Worm (Caenorhabditis elegans) whole organism, dauer: Measurements from ENCODE around the gene gln-1.

Experiments used
- unc-62 ChIP-seq: sonication (generic microtip); optimal IDR thresholded peaks from 2 replicates; lab custom pipeline; 2017; ENCODE audit warnings: missing biosample characterization, missing genetic modification reagents, missing genetic modification characterization

Gene gln-1

ce11 chrX:6057580-6058305 lies at the start of gene gln-1:
gln-1 (plus strand) TSS chrX:6058255.
- no peak for TF ChIP-seq unc-62

DNA sequence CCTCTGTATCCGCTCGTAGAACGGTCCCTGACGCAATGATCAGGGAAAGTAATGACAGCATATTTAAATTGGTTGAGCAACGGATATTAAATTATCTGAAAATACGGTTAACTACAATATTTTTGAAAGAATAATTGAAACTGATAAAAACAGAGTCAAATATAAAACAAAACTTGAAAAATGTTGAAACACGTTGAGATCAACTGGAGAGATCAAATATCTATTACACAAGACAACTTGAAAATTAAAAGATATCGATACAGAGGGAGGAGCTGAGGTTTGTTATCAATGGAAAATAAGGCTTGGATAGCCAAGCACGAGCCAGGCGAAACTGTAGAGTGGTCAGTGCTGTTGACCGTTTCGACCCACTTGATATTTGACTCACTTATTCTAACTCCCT lies 47.5 kb upstream of the gln-1 start, which contains the start of gene C09B8.3:
TSS of gene C09B8.3 (minus strand) at position 101 of the 400 bp plus-strand sequence.
- no peak for TF ChIP-seq unc-62

ce11 chrX:6015096-6015495 lies 43.0 kb upstream of the gln-1 start, which contains the start of gene C09B8.8:
C09B8.8 (plus strand) TSS chrX:6015492.
- TF ChIP-seq unc-62 = no peak

DNA sequence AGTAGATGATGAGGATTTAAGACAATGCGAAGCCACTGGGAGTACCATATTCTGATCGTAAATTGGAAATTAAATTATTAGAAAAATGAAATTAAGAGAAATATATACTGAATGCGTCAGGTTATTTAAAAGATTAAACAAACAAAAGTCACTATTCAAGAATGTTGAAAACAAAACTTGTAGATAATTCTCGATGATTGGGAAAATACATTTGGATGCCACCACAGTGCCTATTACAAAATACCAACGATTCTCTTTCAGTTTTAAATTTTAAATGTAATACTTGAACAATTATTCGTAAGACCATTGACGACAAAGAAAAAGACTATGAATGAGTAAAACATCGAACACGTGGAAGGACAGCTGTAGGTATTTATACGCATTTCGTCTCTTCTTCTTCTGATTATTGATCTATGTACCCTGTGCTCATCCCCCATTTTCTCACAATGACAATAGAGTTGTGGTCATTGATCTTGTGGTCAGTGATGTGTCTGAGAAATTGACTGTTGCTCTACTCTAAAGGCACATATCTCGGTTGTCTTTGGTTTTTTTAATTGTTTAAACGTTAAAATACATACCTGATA lies 38.1 kb upstream of the gln-1 start, which contains the start of gene C09B8.4:
TSS of gene C09B8.4 (minus strand) at position 51 of the 584 bp plus-strand sequence.
- no peak for TF ChIP-seq unc-62

DNA sequence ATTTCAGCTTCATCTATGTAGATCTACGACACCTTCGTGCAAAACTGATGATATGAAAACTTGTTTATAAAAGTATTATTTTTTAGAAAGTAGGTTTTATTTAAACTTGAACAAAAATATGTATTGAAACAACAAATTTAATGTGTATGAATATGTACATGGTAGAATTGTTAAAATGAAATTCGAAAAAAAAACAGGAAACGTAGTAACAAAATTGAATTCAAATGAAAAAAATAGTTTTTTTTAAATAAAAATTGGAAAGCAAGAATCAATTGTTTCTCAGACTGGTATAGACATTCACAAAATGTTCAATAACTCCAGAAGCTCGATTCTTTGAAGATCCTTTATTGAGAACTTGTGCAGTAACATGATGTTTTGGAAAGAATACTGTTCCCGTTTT lies 37.3 kb upstream of the gln-1 start:
- TF ChIP-seq unc-62 = no peak

DNA sequence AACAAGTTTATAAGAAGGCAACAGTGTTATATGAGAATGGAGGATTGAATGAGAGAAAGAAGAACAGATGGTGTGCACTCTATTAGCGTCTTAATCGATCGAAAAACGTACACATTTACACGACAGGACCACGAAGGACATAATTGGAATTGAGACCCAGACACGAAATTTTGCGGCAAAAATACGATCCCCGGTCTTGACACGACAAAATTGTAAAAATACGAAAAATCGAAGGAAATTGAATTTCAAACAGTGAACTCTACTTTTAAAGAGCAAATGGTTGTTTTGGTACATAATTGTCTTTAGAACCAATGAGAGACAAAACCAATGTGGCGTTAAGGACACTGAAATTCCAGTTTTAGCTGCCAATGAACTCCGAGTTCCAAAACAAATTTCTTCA lies 35.6 kb upstream of the gln-1 start, which contains the start of gene lelo-3:
TSS of gene lelo-3 (minus strand) at position 101 of the 400 bp plus-strand sequence.
- TF ChIP-seq unc-62 = no peak

ce11 chrX:6024977-6025376 lies 33.1 kb upstream of the gln-1 start:
- no peak for TF ChIP-seq unc-62

- TF ChIP-seq unc-62 = no peak
Observed at ce11 chrX:6026732-6027528, 31.1 kb upstream of the gln-1 start.

DNA sequence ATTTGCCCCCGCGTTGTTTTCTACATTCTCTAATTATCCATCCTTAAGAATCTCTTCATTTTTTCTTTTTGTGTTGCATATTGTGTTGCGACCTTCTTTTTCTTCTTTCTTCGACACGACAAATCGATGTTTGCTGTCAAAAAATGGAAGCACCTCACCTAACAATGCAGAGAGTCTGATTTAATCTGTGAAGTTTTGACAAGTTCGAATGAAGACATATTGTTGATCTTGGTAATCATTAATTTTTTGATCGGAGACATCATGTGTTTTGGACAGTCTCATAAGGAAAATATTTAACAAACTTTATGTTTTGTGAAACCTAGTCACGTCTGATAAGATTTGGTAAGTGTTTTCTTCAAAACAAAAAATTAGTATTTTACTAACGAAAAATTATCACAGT lies 29.0 kb upstream of the gln-1 start:
- no peak for TF ChIP-seq unc-62

DNA sequence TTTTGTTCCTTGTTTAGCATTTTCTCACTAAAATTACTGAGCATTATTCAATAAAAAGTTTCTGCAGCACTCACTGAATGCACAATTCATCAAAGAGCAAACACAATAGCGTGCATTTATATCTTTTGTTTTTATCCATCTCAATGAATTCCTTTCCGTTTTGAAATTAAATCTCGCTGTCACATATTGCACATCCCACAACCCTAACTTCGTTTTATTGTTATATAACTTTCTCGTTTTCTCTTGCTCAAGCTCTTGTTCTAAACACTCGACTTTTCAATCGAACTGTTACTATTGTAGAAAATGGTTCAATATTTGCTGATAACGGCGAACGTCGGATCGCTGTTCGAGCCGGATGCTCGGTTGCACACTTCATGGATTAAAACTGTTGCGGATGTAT lies 26.9 kb upstream of the gln-1 start, which contains the start of gene ipp-5:
TSS of gene ipp-5 (plus strand) at position 301 of the 400 bp plus-strand sequence.
- no peak for TF ChIP-seq unc-62

DNA sequence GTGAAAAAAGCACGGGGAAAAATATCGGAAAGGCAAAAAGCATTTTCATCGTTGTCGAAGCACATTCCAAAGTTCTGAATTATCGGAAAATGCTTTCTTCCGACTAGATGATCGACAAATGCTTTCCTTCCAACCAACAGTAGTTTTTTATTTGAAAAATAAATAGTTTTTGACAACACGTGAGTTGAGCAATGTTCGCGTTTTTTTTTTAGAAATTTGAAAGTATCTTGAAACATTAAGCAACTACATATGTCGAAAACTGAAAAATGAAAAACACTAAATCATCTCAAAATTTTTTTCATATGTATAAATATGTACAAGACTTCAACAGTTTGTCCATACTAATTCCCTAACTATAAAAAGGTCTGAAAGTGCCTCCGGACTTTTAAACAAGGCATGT lies 18.5 kb upstream of the gln-1 start, which contains the start of gene hsp-25:
TSS of gene hsp-25 (minus strand) at position 101 of the 400 bp plus-strand sequence.
- no peak for TF ChIP-seq unc-62

DNA sequence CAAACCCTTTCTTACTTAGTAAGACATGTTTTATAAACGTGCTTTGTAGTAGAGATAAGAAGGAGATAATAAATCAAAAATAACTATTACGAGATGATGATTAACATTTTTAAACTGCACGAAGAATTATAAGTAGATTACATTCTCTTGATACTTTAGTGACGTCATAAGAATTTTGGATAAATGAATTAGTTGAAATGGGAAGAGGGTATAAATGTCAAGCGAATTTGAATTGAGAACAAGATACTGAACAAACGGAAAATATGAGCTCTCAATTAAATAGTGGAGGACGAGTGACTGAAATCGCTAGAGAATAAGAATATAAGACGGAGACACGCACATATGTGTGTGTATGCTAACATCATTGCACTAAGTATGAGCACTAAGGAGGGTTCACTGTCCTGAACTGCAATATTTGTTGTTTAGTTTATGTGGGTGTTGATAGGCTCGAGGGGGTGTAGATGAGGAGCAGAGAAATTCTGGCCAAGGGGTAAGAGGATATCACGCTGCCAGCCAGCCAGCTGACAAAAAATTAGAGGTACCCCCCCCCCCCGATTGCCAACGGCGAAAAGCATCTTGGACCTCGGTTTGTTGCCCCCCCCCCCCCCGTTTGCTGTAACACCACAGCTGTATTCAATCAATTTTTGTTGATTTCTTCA lies 17.5 kb upstream of the gln-1 start:
- no peak for TF ChIP-seq unc-62

ce11 chrX:6041094-6041441 lies 17.0 kb upstream of the gln-1 start:
- no peak for TF ChIP-seq unc-62

DNA sequence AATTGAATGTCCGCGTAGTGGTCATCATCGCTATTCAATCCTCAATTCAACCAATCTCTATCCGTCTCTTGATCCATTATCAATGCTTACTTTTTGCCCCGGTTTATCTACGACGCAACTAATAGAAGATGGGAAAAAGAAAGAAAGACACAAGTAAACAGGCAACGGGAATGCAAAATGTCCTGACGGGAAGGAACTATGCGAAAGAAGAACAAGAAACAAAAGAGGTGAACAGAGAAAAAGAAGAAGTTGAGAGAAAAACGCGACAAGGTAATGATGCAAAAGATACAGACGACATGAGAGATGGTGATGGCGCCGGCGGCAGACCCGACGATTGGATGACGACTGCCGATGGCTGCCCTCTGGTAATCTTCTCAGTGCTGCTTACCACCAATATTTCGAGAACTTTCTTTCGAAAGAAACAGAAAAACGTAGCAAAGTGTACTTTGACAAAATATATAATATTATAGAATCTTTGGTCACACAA lies 16.0 kb upstream of the gln-1 start:
- no peak for TF ChIP-seq unc-62

ce11 chrX:6043283-6043682 lies 14.8 kb upstream of the gln-1 start:
- TF ChIP-seq unc-62 = no peak

- no peak for TF ChIP-seq unc-62
Observed at ce11 chrX:6048508-6048907, 9.5 kb upstream of the gln-1 start, which contains the start of gene pak-1. pak-1 (minus strand) TSS chrX:6048608.
